Fruit fly (Drosophila melanogaster) whole organism, embryonic: ENCODE results near the gene CG5160.
A peak's percentile ranks its signal among the peaks of the same experiment; 100 is the strongest.

Source experiments
- CG10462 ChIP-seq: fragments of 200-800 bp; sonication (Bioruptor generic); optimal IDR thresholded peaks from 2 replicates; lab custom pipeline; 2016; ENCODE audit warnings: missing biosample characterization, missing genetic modification characterization
- CG10654 ChIP-seq: fragments of 200-800 bp; sonication (Bioruptor generic); optimal IDR thresholded peaks from 2 replicates; lab custom pipeline; 2016; ENCODE audit warnings: missing biosample characterization, missing genetic modification characterization
- CG12391 ChIP-seq: fragments of 200-800 bp; sonication (Bioruptor generic); optimal IDR thresholded peaks from 3 replicates; lab custom pipeline; 2018; ENCODE audit warnings: missing biosample characterization, mild to moderate bottlenecking, missing genetic modification characterization, moderate library complexity
- CG12942 ChIP-seq: fragments of 200-800 bp; sonication (Bioruptor generic); optimal IDR thresholded peaks from 3 replicates; lab custom pipeline; 2016; ENCODE audit warnings: missing biosample characterization, missing genetic modification characterization
- CG14710 ChIP-seq: fragments of 200-800 bp; sonication (Bioruptor generic); optimal IDR thresholded peaks from 3 replicates; lab custom pipeline; 2019; ENCODE audit warnings: missing biosample characterization, mild to moderate bottlenecking, missing genetic modification characterization, moderate library complexity
- CG14860 ChIP-seq: fragments of 200-800 bp; sonication (Bioruptor generic); IDR thresholded peaks from 3 replicates; pipeline ENCODE4 v1.3.6; 2022; ENCODE audit warnings: missing biosample characterization, missing genetic modification characterization; ENCODE audit not compliant: partially characterized antibody
- CG15696 ChIP-seq: fragments of 200-800 bp; sonication (Bioruptor generic); optimal IDR thresholded peaks from 2 replicates; lab custom pipeline; 2019; ENCODE audit warnings: missing biosample characterization, mild to moderate bottlenecking, missing genetic modification characterization, moderate library complexity
- CG1603 ChIP-seq: fragments of 200-800 bp; sonication (Bioruptor generic); optimal IDR thresholded peaks from 2 replicates; lab custom pipeline; 2019; ENCODE audit warnings: missing biosample characterization, mild to moderate bottlenecking, missing genetic modification characterization, moderate library complexity
- CG17385 ChIP-seq: fragments of 200-800 bp; sonication (Bioruptor generic); optimal IDR thresholded peaks from 3 replicates; lab custom pipeline; 2018; ENCODE audit warnings: missing biosample characterization, mild to moderate bottlenecking, missing genetic modification characterization
- CG17568 ChIP-seq: fragments of 200-800 bp; sonication (Bioruptor generic); optimal IDR thresholded peaks from 2 replicates; lab custom pipeline; 2018; ENCODE audit warnings: missing biosample characterization, mild to moderate bottlenecking, missing genetic modification characterization, moderate library complexity
- CG2199 ChIP-seq: fragments of 200-800 bp; sonication (Bioruptor generic); IDR thresholded peaks from 3 replicates; pipeline ENCODE4 v1.3.6; 2022; ENCODE audit warnings: missing biosample characterization, missing genetic modification characterization
- CG2202 ChIP-seq: fragments of 200-800 bp; sonication (Bioruptor generic); optimal IDR thresholded peaks from 2 replicates; lab custom pipeline; 2018; ENCODE audit warnings: missing biosample characterization, mild to moderate bottlenecking, missing genetic modification characterization
- CG3065 ChIP-seq: fragments of 200-800 bp; sonication (Bioruptor generic); optimal IDR thresholded peaks from 2 replicates; lab custom pipeline; 2016; ENCODE audit warnings: missing biosample characterization, missing genetic modification characterization
- CG32767 ChIP-seq: fragments of 200-800 bp; sonication (Bioruptor generic); IDR thresholded peaks from 2 replicates; pipeline ENCODE4 v1.3.6; 2022; ENCODE audit warnings: missing biosample characterization, missing genetic modification characterization
- CG33557 ChIP-seq: fragments of 200-800 bp; sonication (Bioruptor generic); optimal IDR thresholded peaks from 2 replicates; lab custom pipeline; 2019; ENCODE audit warnings: missing biosample characterization, mild to moderate bottlenecking, missing genetic modification characterization, moderate library complexity
- CG42726 ChIP-seq: fragments of 200-800 bp; sonication (Bioruptor generic); IDR thresholded peaks from 2 replicates; pipeline ENCODE4 v1.3.6; 2022; ENCODE audit warnings: missing biosample characterization, missing genetic modification characterization; ENCODE audit not compliant: partially characterized antibody
- CG7786 ChIP-seq: fragments of 200-800 bp; sonication (Bioruptor generic); optimal IDR thresholded peaks from 2 replicates; lab custom pipeline; 2016; ENCODE audit warnings: missing biosample characterization, missing genetic modification characterization
- CG8765 ChIP-seq: fragments of 200-800 bp; sonication (Bioruptor generic); IDR thresholded peaks from 2 replicates; pipeline ENCODE4 v1.3.6; 2022; ENCODE audit warnings: missing biosample characterization, missing genetic modification characterization
- CHES-1-like ChIP-seq: fragments of 200-800 bp; sonication (Bioruptor generic); optimal IDR thresholded peaks from 2 replicates; lab custom pipeline; 2016; ENCODE audit warnings: missing biosample characterization, missing genetic modification characterization
- D19A ChIP-seq: fragments of 200-800 bp; optimal IDR thresholded peaks from 3 replicates; lab custom pipeline; 2019; ENCODE audit warnings: missing biosample characterization, mild to moderate bottlenecking, missing genetic modification characterization, moderate library complexity
- ERR ChIP-seq: fragments of 200-800 bp; sonication (Bioruptor generic); optimal IDR thresholded peaks from 2 replicates; lab custom pipeline; 2016; ENCODE audit warnings: missing biosample characterization, missing genetic modification characterization
- Hand ChIP-seq: fragments of 200-800 bp; sonication (Bioruptor generic); optimal IDR thresholded peaks from 2 replicates; lab custom pipeline; 2017; ENCODE audit warnings: mild to moderate bottlenecking, missing biosample characterization, missing genetic modification reagents, missing genetic modification characterization
- Kr ChIP-seq: fragments of 200-800 bp; sonication (Bioruptor generic); optimal IDR thresholded peaks from 2 replicates; lab custom pipeline; 2017; ENCODE audit warnings: missing biosample characterization, mild to moderate bottlenecking, missing genetic modification characterization
- MTF-1 ChIP-seq: fragments of 200-800 bp; sonication (Bioruptor generic); optimal IDR thresholded peaks from 2 replicates; lab custom pipeline; 2018; ENCODE audit warnings: missing biosample characterization, mild to moderate bottlenecking, missing genetic modification characterization, borderline replicate concordance
- NFAT ChIP-seq: fragments of 200-800 bp; sonication (Bioruptor generic); IDR thresholded peaks from 2 replicates; pipeline ENCODE4 v1.3.6; 2022; ENCODE audit warnings: missing biosample characterization, missing genetic modification characterization
- NK7.1 ChIP-seq: fragments of 200-800 bp; sonication (Bioruptor generic); optimal IDR thresholded peaks from 3 replicates; lab custom pipeline; 2016; ENCODE audit warnings: missing biosample characterization, missing genetic modification characterization
- Pdp1 ChIP-seq, 2 experiments: fragments of 200-800 bp; sonication (Bioruptor generic); optimal IDR thresholded peaks; 3 replicates each; lab custom pipeline; 2016; ENCODE audit warnings: missing biosample characterization in 2 of 2, missing genetic modification characterization in 2 of 2, mild to moderate bottlenecking in 1 of 2, moderate library complexity in 1 of 2
- Rfx ChIP-seq: fragments of 200-800 bp; sonication (Bioruptor generic); IDR thresholded peaks from 2 replicates; pipeline ENCODE4 v1.3.6; 2022; ENCODE audit warnings: missing biosample characterization, missing genetic modification characterization
- Six4 ChIP-seq: fragments of 200-800 bp; sonication (Bioruptor generic); optimal IDR thresholded peaks from 2 replicates; lab custom pipeline; 2016; ENCODE audit warnings: missing biosample characterization, missing genetic modification characterization
- Spps ChIP-seq: fragments of 200-800 bp; sonication (Bioruptor generic); optimal IDR thresholded peaks from 2 replicates; lab custom pipeline; 2018; ENCODE audit warnings: missing biosample characterization, mild to moderate bottlenecking, missing genetic modification characterization
- Usf ChIP-seq: fragments of 200-800 bp; sonication (Bioruptor generic); optimal IDR thresholded peaks from 2 replicates; lab custom pipeline; 2017; ENCODE audit warnings: missing genotype, missing biosample characterization, missing genetic modification characterization
- al ChIP-seq: fragments of 200-800 bp; sonication (Bioruptor generic); IDR thresholded peaks from 2 replicates; pipeline ENCODE4 v1.3.6; 2022; ENCODE audit warnings: missing biosample characterization, missing genetic modification characterization
- crc ChIP-seq: fragments of 200-800 bp; sonication (Bioruptor generic); optimal IDR thresholded peaks from 2 replicates; lab custom pipeline; 2016; ENCODE audit warnings: missing biosample characterization, missing genetic modification characterization
- danr ChIP-seq: fragments of 200-800 bp; sonication (Bioruptor generic); IDR thresholded peaks from 2 replicates; pipeline ENCODE4 v1.3.6; 2022; ENCODE audit warnings: missing biosample characterization, missing genetic modification characterization
- emc ChIP-seq: fragments of 200-800 bp; sonication (Bioruptor generic); optimal IDR thresholded peaks from 2 replicates; lab custom pipeline; 2016; ENCODE audit warnings: missing biosample characterization, missing genetic modification characterization
- eve ChIP-seq, 2 experiments: fragments of >200 bp; optimal IDR thresholded peaks; 2 replicates each; lab custom pipeline; 2017; ENCODE audit warnings: missing biosample characterization in 2 of 2, missing genetic modification characterization in 2 of 2
- fru ChIP-seq: fragments of >200 bp; optimal IDR thresholded peaks from 2 replicates; lab custom pipeline; 2017
- gfzf ChIP-seq: fragments of 200-800 bp; sonication (Bioruptor generic); optimal IDR thresholded peaks from 2 replicates; lab custom pipeline; 2016; ENCODE audit warnings: missing biosample characterization, mild to moderate bottlenecking, missing genetic modification characterization, moderate library complexity
- gro ChIP-seq: fragments of 200-800 bp; sonication (Bioruptor generic); optimal IDR thresholded peaks from 2 replicates; lab custom pipeline; 2016; ENCODE audit warnings: missing biosample characterization, missing genetic modification characterization
- gsb ChIP-seq: fragments of 200-800 bp; sonication (Bioruptor generic); IDR thresholded peaks from 2 replicates; pipeline ENCODE4 v1.3.6; 2022; ENCODE audit warnings: missing biosample characterization, missing genetic modification characterization
- hb ChIP-seq: fragments of 200-800 bp; sonication (Bioruptor generic); IDR thresholded peaks from 3 replicates; pipeline ENCODE4 v1.3.6; 2022; ENCODE audit warnings: missing biosample characterization, missing genetic modification characterization; ENCODE audit not compliant: partially characterized antibody
- nerfin-2 ChIP-seq: fragments of 200-800 bp; sonication (Bioruptor generic); IDR thresholded peaks from 2 replicates; pipeline ENCODE4 v1.3.6; 2022; ENCODE audit warnings: missing biosample characterization, missing genetic modification characterization; ENCODE audit not compliant: partially characterized antibody
- odd ChIP-seq: fragments of 200-800 bp; sonication (Bioruptor generic); optimal IDR thresholded peaks from 2 replicates; lab custom pipeline; 2017; ENCODE audit warnings: missing biosample characterization, mild to moderate bottlenecking, missing genetic modification characterization
- pros ChIP-seq: fragments of 200-800 bp; sonication (Bioruptor generic); optimal IDR thresholded peaks from 3 replicates; lab custom pipeline; 2019; ENCODE audit warnings: missing biosample characterization, mild to moderate bottlenecking, missing genetic modification characterization, moderate library complexity
- sim ChIP-seq: fragments of 200-800 bp; sonication (Bioruptor generic); IDR thresholded peaks from 2 replicates; pipeline ENCODE4 v1.3.6; 2022; ENCODE audit warnings: missing biosample characterization, missing genetic modification characterization
- slou ChIP-seq: fragments of 200-800 bp; sonication (Bioruptor generic); optimal IDR thresholded peaks from 3 replicates; lab custom pipeline; 2016; ENCODE audit warnings: missing biosample characterization, missing genetic modification characterization
- sob ChIP-seq: fragments of 200-800 bp; sonication (Bioruptor generic); IDR thresholded peaks from 2 replicates; pipeline ENCODE4 v1.3.6; 2022; ENCODE audit warnings: missing biosample characterization, missing genetic modification characterization
- sug ChIP-seq: fragments of 200-800 bp; optimal IDR thresholded peaks from 2 replicates; lab custom pipeline; 2019; ENCODE audit warnings: missing biosample characterization, mild to moderate bottlenecking, missing genetic modification characterization, moderate library complexity
- tin ChIP-seq: fragments of 200-800 bp; sonication (Bioruptor generic); optimal IDR thresholded peaks from 3 replicates; lab custom pipeline; 2016; ENCODE audit warnings: missing biosample characterization, missing genetic modification characterization
- unpg ChIP-seq: fragments of 200-800 bp; sonication (Bioruptor generic); optimal IDR thresholded peaks from 3 replicates; lab custom pipeline; 2018; ENCODE audit warnings: missing biosample characterization, mild to moderate bottlenecking, missing genetic modification characterization, moderate library complexity

Gene CG5160

DNA sequence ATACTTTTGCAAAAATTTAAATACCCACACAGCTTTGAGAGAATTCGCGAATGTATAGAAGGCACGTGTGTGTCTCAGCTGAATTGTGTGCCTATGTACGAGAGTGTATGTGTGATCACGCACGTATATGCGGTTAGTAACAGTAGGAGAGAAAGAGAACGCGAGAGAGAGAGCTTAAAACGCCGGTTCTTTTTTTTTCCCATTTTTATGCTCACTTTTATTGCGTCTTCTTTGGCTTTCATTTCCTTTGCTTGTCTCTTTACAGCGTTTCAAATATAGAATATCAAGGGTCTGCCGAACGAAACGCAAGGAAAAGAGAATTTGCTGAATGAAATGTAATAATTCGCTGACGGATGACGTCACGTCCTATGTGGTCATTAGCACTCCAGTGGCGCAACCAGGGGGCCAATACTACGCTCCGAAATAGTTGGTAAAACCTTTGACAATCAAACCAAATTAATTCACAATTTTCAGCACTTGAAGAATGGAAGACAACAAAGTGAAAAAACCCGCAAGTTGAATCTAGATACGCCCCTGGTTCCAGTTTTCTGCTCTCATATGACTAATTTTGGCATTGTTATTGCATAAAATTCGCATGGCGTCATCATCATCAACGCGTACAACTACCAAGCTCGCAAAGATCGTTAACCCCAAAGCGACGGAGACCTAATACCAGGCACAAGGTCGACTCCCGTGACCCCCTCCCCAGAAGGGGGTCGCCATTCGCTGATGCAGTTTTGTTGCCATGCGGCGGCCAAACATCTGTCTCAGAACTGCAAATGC, 26.5 kb upstream of the CG5160 start (continued):
- TF ChIP-seq Spps (tag; lab: Kevin White, UChicago) = no peak
- TF ChIP-seq Rfx (GFP tag; lab: Robert Waterston, UW) = peak; percentile 95
- TF ChIP-seq eve (GFP tag; optimal IDR thresholded peaks at IDR 0.05; lab: Kevin White, UChicago) = peak in 1 of 2 experiments; percentile 34
- TF ChIP-seq gfzf (GFP tag; lab: Kevin White, UChicago) = no peak
- TF ChIP-seq CG10462 (GFP tag; lab: Kevin White, UChicago) = no peak
- peak; percentile 19 for TF ChIP-seq CG1603
- TF ChIP-seq ERR = peak; percentile 52
- no peak for TF ChIP-seq hb (GFP tag; lab: Robert Waterston, UW)
- TF ChIP-seq Hand (GFP tag; lab: Kevin White, UChicago) = peak; percentile 54
- TF ChIP-seq CG32767 = no peak
- TF ChIP-seq emc (GFP tag; lab: Kevin White, UChicago) = peak; percentile 57
- TF ChIP-seq CG42726 (GFP tag; lab: Robert Waterston, UW) = no peak
- no peak for TF ChIP-seq pros (GFP tag; lab: Kevin White, UChicago)
- TF ChIP-seq al (GFP tag; lab: Robert Waterston, UW) = peak; percentile 84
- no peak for TF ChIP-seq nerfin-2 (GFP tag; lab: Robert Waterston, UW)
- no peak for TF ChIP-seq CG2202 (tag; lab: Kevin White, UChicago)
- TF ChIP-seq D19A (tag; lab: Kevin White, UChicago) = no peak
- TF ChIP-seq CG17568 (GFP tag; lab: Kevin White, UChicago) = peak; percentile 16
- peak; percentile 78 for TF ChIP-seq CHES-1-like
- TF ChIP-seq CG15696 (tag; lab: Kevin White, UChicago) = no peak
- TF ChIP-seq Kr (GFP tag; lab: Kevin White, UChicago) = no peak
- TF ChIP-seq CG2199 (GFP tag; lab: Robert Waterston, UW) = no peak
- no peak for TF ChIP-seq fru
- no peak for TF ChIP-seq sim (GFP tag; lab: Robert Waterston, UW)
- TF ChIP-seq CG8765 (GFP tag; lab: Robert Waterston, UW) = peak; percentile 61; the same call in 1 of the 2 replicates
- TF ChIP-seq sug = peak; percentile 42
- no peak for TF ChIP-seq CG3065 (GFP tag; lab: Kevin White, UChicago)
- TF ChIP-seq CG12391 (tag; lab: Kevin White, UChicago) = no peak
- TF ChIP-seq NK7.1 (GFP tag; lab: Kevin White, UChicago) = peak; percentile 39
- TF ChIP-seq crc (GFP tag; lab: Kevin White, UChicago) = peak; percentile 41
- TF ChIP-seq CG10654 = no peak
- no peak for TF ChIP-seq CG14860
- no peak for TF ChIP-seq odd
- no peak for TF ChIP-seq CG14710 (tag; lab: Kevin White, UChicago)
- peak; percentile 12 for TF ChIP-seq slou (GFP tag; lab: Kevin White, UChicago)
- no peak for TF ChIP-seq Six4 (GFP tag; lab: Kevin White, UChicago)
- peak; percentile 6 for TF ChIP-seq CG12942
- peak; percentile 8 for TF ChIP-seq CG17385 (GFP tag; lab: Kevin White, UChicago)
- peak; percentile 68 for TF ChIP-seq gsb (GFP tag; lab: Robert Waterston, UW)
- no peak for TF ChIP-seq CG33557 (GFP tag; lab: Kevin White, UChicago)
- peak; percentile 59 to 74 for TF ChIP-seq Pdp1 (GFP tag; optimal IDR thresholded peaks at IDR 0.05; lab: Kevin White, UChicago)
- TF ChIP-seq tin (GFP tag; lab: Kevin White, UChicago) = peak; percentile 26
- TF ChIP-seq CG7786 (GFP tag; lab: Kevin White, UChicago) = peak; percentile 87
- TF ChIP-seq gro (GFP tag; lab: Kevin White, UChicago) = peak; percentile 88
- no peak for TF ChIP-seq Usf (GFP tag; lab: Kevin White, UChicago)
- TF ChIP-seq unpg (GFP tag; lab: Kevin White, UChicago) = peak; percentile 45
- peak; percentile 5 for TF ChIP-seq MTF-1 (GFP tag; lab: Kevin White, UChicago)
- peak; percentile 77 for TF ChIP-seq sob (GFP tag; lab: Robert Waterston, UW)
- peak; percentile 86 for TF ChIP-seq NFAT
- no peak for TF ChIP-seq danr (GFP tag; lab: Robert Waterston, UW)
